Worm (Caenorhabditis elegans) whole organism, late embryonic: ENCODE results near the gene soap-1.

ENCODE experiments used
- F13H6.1 ChIP-seq: sonication (generic microtip); optimal IDR thresholded peaks from 2 replicates; lab custom pipeline; 2016; ENCODE audit warnings: missing genetic modification characterization, missing compliant biosample characterization
- T23F11.4 ChIP-seq: fragments of 200-800 bp; sonication (Bioruptor generic); optimal IDR thresholded peaks from 2 replicates; lab custom pipeline; 2018; ENCODE audit warnings: mild to moderate bottlenecking, missing genetic modification characterization, missing compliant biosample characterization
- ama-1 ChIP-seq: fragments of 150-350 bp; optimal IDR thresholded peaks from 2 replicates; lab custom pipeline; 2014
- ceh-2 ChIP-seq: sonication (generic microtip); optimal IDR thresholded peaks from 2 replicates; lab custom pipeline; 2016; ENCODE audit warnings: missing genotype, missing genetic modification characterization, missing compliant biosample characterization
- ceh-24 ChIP-seq: sonication (generic microtip); optimal IDR thresholded peaks from 2 replicates; lab custom pipeline; 2016; ENCODE audit warnings: mild to moderate bottlenecking, missing genetic modification characterization, missing compliant biosample characterization
- ceh-48 ChIP-seq: sonication (generic microtip); optimal IDR thresholded peaks from 2 replicates; lab custom pipeline; 2016; ENCODE audit warnings: missing genetic modification characterization, inconsistent platforms, missing compliant biosample characterization
- dve-1 ChIP-seq: sonication (generic microtip); optimal IDR thresholded peaks from 2 replicates; lab custom pipeline; 2017; ENCODE audit warnings: antibody characterized with exemption, mild to moderate bottlenecking, missing genetic modification characterization, missing compliant biosample characterization
- nhr-11 ChIP-seq: fragments of 150-350 bp; optimal IDR thresholded peaks from 2 replicates; lab custom pipeline; 2014; ENCODE audit warnings: missing biosample characterization, missing genetic modification characterization
- pqm-1 ChIP-seq: sonication (generic microtip); optimal IDR thresholded peaks from 2 replicates; lab custom pipeline; 2016; ENCODE audit warnings: missing genetic modification characterization, missing compliant biosample characterization
- pros-1 ChIP-seq: fragments of 150-350 bp; optimal IDR thresholded peaks from 2 replicates; lab custom pipeline; 2014; ENCODE audit warnings: missing biosample characterization, missing genetic modification reagents, missing genetic modification characterization
- sdc-2 ChIP-seq: sonication (generic microtip); optimal IDR thresholded peaks from 2 replicates; lab custom pipeline; 2016; ENCODE audit warnings: missing genotype, missing genetic modification characterization, missing compliant biosample characterization
- unc-55 ChIP-seq: sonication (generic microtip); optimal IDR thresholded peaks from 2 replicates; lab custom pipeline; 2017; ENCODE audit warnings: missing biosample characterization, missing genetic modification reagents, missing genetic modification characterization

DNA sequence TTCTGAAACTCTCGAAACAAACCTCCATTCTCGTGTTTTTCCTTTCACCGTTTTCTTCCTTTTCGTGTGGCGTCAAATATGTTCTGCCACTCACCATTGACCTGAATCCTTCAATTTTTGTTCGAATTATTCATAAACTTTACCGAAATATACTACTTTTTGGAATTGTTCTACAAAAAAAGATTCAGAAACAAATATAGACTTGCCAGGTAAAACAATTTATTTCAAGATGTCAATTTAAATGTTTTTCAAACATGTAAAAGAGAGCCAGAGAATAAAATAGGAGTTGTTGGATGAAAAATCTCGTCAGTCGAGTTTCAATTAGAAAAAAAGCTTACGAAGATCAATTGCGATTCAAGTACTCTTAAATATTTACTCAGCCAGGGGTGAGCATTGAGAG is 21.1 kb downstream of the soap-1 start, which contains the start of gene F09G2.8:
- TF ChIP-seq ceh-24 (no peak), unc-55 (no peak), pros-1 (tag; lab: Kevin White, UChicago) (no peak), dve-1 (tag; lab: Kevin White, UChicago) (no peak), ceh-2 (no peak), nhr-11 (tag; lab: Kevin White, UChicago) (no peak), ama-1 (lab: Kevin White, UChicago) (no peak), sdc-2 (tag; lab: Kevin White, UChicago) (no peak), ceh-48 (tag; lab: Kevin White, UChicago) (no peak), F13H6.1 (tag; lab: Kevin White, UChicago) (no peak), T23F11.4 (GFP tag; lab: Kevin White, UChicago) (no peak), pqm-1 (no peak)
